Worm (Caenorhabditis elegans) whole organism, late embryonic: ENCODE data around the gene ZC412.3.
A peak's percentile ranks its signal among the peaks of the same experiment; 100 is the strongest.

ENCODE experiments used
- ceh-14 ChIP-seq: sonication (generic microtip); optimal IDR thresholded peaks from 2 replicates; lab custom pipeline; 2016; ENCODE audit warnings: missing genotype, missing genetic modification characterization, missing compliant biosample characterization
- ceh-22 ChIP-seq: sonication (generic microtip); optimal IDR thresholded peaks from 2 replicates; lab custom pipeline; 2017; ENCODE audit warnings: missing biosample characterization, missing genetic modification characterization
- ceh-30 ChIP-seq: fragments of 150-350 bp; optimal IDR thresholded peaks from 2 replicates; lab custom pipeline; 2014; ENCODE audit warnings: missing biosample characterization, missing genetic modification characterization
- ceh-31 ChIP-seq: sonication (generic microtip); optimal IDR thresholded peaks from 2 replicates; lab custom pipeline; 2016; ENCODE audit warnings: missing genetic modification characterization, missing compliant biosample characterization
- ceh-34 ChIP-seq: sonication (generic microtip); optimal IDR thresholded peaks from 2 replicates; lab custom pipeline; 2016; ENCODE audit warnings: mild to moderate bottlenecking, missing genetic modification characterization, missing compliant biosample characterization
- ceh-45 ChIP-seq: fragments of 200-800 bp; sonication (Bioruptor generic); IDR thresholded peaks from 2 replicates; pipeline ENCODE4 v1.3.6; 2022; ENCODE audit warnings: missing genetic modification reagents, missing genetic modification characterization, missing compliant biosample characterization
- ceh-48 ChIP-seq: sonication (generic microtip); optimal IDR thresholded peaks from 2 replicates; lab custom pipeline; 2016; ENCODE audit warnings: missing genetic modification characterization, inconsistent platforms, missing compliant biosample characterization
- ceh-6 ChIP-seq: fragments of 200-800 bp; sonication (Bioruptor generic); optimal IDR thresholded peaks from 2 replicates; lab custom pipeline; 2018; ENCODE audit warnings: mild to moderate bottlenecking, missing genetic modification characterization, missing compliant biosample characterization
- ceh-9 ChIP-seq: sonication (generic microtip); optimal IDR thresholded peaks from 2 replicates; lab custom pipeline; 2016; ENCODE audit warnings: mild to moderate bottlenecking, missing genetic modification characterization, inconsistent platforms, missing compliant biosample characterization
- dmd-4 ChIP-seq: sonication (generic microtip); optimal IDR thresholded peaks from 2 replicates; lab custom pipeline; 2016; ENCODE audit warnings: borderline replicate concordance, missing genetic modification characterization, missing compliant biosample characterization
- elt-2 ChIP-seq: sonication (generic microtip); optimal IDR thresholded peaks from 2 replicates; lab custom pipeline; 2016; ENCODE audit warnings: missing genetic modification reagents, missing genetic modification characterization, missing compliant biosample characterization
- elt-4 ChIP-seq: sonication (generic microtip); optimal IDR thresholded peaks from 2 replicates; lab custom pipeline; 2016; ENCODE audit warnings: missing genetic modification characterization, missing compliant biosample characterization
- fkh-10 ChIP-seq: fragments of 150-350 bp; optimal IDR thresholded peaks from 2 replicates; lab custom pipeline; 2014; ENCODE audit warnings: missing biosample characterization, missing genetic modification reagents, missing genetic modification characterization
- gmeb-2 ChIP-seq: sonication (generic microtip); optimal IDR thresholded peaks from 2 replicates; lab custom pipeline; 2016; ENCODE audit warnings: missing genetic modification characterization, inconsistent platforms, missing compliant biosample characterization
- hlh-30 ChIP-seq: sonication (generic microtip); optimal IDR thresholded peaks from 2 replicates; lab custom pipeline; 2017; ENCODE audit warnings: antibody characterized with exemption, missing genetic modification characterization, missing compliant biosample characterization; ENCODE audit not compliant: insufficient read depth
- hlh-6 ChIP-seq: sonication (generic microtip); optimal IDR thresholded peaks from 2 replicates; lab custom pipeline; 2016; ENCODE audit warnings: missing genotype, missing genetic modification characterization, missing compliant biosample characterization
- lim-6 ChIP-seq: sonication (generic microtip); optimal IDR thresholded peaks from 2 replicates; lab custom pipeline; 2016; ENCODE audit warnings: missing genetic modification characterization, missing compliant biosample characterization
- lin-11 ChIP-seq: fragments of 200-800 bp; sonication (Bioruptor generic); optimal IDR thresholded peaks from 2 replicates; lab custom pipeline; 2018; ENCODE audit warnings: mild to moderate bottlenecking, missing genetic modification characterization, missing compliant biosample characterization
- nfya-1 ChIP-seq: sonication (generic microtip); optimal IDR thresholded peaks from 2 replicates; lab custom pipeline; 2017; ENCODE audit warnings: missing genetic modification characterization, mild to moderate bottlenecking, missing compliant biosample characterization, antibody characterized with exemption, moderate library complexity
- nhr-11 ChIP-seq: fragments of 150-350 bp; optimal IDR thresholded peaks from 2 replicates; lab custom pipeline; 2014; ENCODE audit warnings: missing biosample characterization, missing genetic modification characterization
- nhr-232 ChIP-seq: sonication (generic microtip); optimal IDR thresholded peaks from 2 replicates; lab custom pipeline; 2016; ENCODE audit warnings: missing genetic modification characterization, missing compliant biosample characterization
- npax-4 ChIP-seq: sonication (generic microtip); optimal IDR thresholded peaks from 2 replicates; lab custom pipeline; 2016; ENCODE audit warnings: missing genetic modification characterization, missing compliant biosample characterization
- odd-2 ChIP-seq: sonication (generic microtip); optimal IDR thresholded peaks from 2 replicates; lab custom pipeline; 2017; ENCODE audit warnings: antibody characterized with exemption, mild to moderate bottlenecking, missing genetic modification characterization, missing compliant biosample characterization
- pax-1 ChIP-seq: fragments of 150-350 bp; optimal IDR thresholded peaks from 2 replicates; lab custom pipeline; 2014; ENCODE audit warnings: missing biosample characterization, missing genetic modification characterization
- pha-2 ChIP-seq: sonication (generic microtip); optimal IDR thresholded peaks from 2 replicates; lab custom pipeline; 2017; ENCODE audit warnings: mild to moderate bottlenecking, missing genetic modification characterization, missing compliant biosample characterization
- ref-2 ChIP-seq: sonication (generic microtip); optimal IDR thresholded peaks from 2 replicates; lab custom pipeline; 2016; ENCODE audit warnings: missing genetic modification characterization, missing compliant biosample characterization
- rnt-1 ChIP-seq: sonication (generic microtip); optimal IDR thresholded peaks from 2 replicates; lab custom pipeline; 2016; ENCODE audit warnings: missing genetic modification characterization, missing compliant biosample characterization
- sdc-2 ChIP-seq: sonication (generic microtip); optimal IDR thresholded peaks from 2 replicates; lab custom pipeline; 2016; ENCODE audit warnings: missing genotype, missing genetic modification characterization, missing compliant biosample characterization
- sox-4 ChIP-seq: sonication (generic microtip); optimal IDR thresholded peaks from 2 replicates; lab custom pipeline; 2017; ENCODE audit warnings: mild to moderate bottlenecking, missing genetic modification characterization, inconsistent platforms, missing compliant biosample characterization
- tbx-2 ChIP-seq: sonication (generic microtip); optimal IDR thresholded peaks from 2 replicates; lab custom pipeline; 2016; ENCODE audit warnings: missing genetic modification characterization, missing compliant biosample characterization
- tbx-7 ChIP-seq: sonication (generic microtip); optimal IDR thresholded peaks from 2 replicates; lab custom pipeline; 2016; ENCODE audit warnings: missing genotype, missing genetic modification characterization, missing compliant biosample characterization
- unc-42 ChIP-seq: sonication (generic microtip); optimal IDR thresholded peaks from 2 replicates; lab custom pipeline; 2016; ENCODE audit warnings: missing genotype, missing genetic modification characterization, missing compliant biosample characterization
- unc-55 ChIP-seq: sonication (generic microtip); optimal IDR thresholded peaks from 2 replicates; lab custom pipeline; 2017; ENCODE audit warnings: missing biosample characterization, missing genetic modification reagents, missing genetic modification characterization

ZC412.3 gene

DNA sequence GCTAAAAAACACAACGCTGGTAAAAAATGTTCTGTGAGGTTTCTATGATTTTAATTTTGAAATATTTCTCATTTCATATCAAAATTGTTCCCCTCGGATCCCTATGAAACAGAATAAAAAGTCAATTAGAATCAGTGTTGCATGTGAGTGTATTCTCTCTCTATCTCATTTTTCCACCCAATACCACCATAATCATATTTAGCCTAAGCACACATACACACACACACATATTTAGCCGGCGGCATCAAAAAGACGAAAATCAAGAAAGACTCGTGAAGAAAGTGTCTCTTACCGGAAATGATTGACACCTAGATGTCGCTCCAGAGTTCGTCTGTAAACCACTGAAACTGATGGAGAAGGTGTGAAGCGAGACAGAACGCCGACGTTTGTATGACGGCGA, 17.1 kb downstream of the ZC412.3 start:
- TF ChIP-seq unc-42 (tag; lab: Kevin White, UChicago) (peak; percentile 84), dmd-4 (tag; lab: Kevin White, UChicago) (no peak)
- TF ChIP-seq, all 69 proteins: peak for 1

DNA sequence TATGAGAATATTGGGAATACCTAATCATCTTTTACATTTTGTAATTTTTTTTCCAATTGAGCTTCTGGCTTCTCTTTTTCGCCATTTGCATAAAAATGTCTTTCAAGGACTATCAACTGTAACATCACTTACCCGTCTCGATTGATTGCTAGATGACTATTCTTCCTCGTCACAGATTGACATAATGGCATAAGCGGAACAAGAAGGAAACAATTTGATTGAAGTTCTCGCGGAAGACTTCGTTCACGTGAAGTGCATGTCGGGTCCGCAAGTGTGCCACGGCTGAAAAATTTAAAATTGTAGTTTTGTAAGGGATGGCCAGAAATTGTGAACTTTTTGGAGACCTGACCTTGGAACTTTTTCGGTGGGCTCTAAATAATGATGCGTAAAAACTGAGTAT, 17.6 kb downstream of the ZC412.3 start:
- TF ChIP-seq ceh-6 (GFP tag; lab: Kevin White, UChicago) (no peak), unc-55 (no peak), hlh-6 (tag; lab: Kevin White, UChicago) (no peak), pha-2 (tag; lab: Kevin White, UChicago) (no peak), sdc-2 (tag; lab: Kevin White, UChicago) (no peak), lin-11 (no peak), ref-2 (tag; lab: Kevin White, UChicago) (no peak), odd-2 (tag; lab: Kevin White, UChicago) (no peak), ceh-14 (tag; lab: Kevin White, UChicago) (no peak), gmeb-2 (tag; lab: Kevin White, UChicago) (no peak), tbx-7 (no peak), pax-1 (tag; lab: Kevin White, UChicago) (no peak), fkh-10 (no peak), ceh-48 (no peak)

DNA sequence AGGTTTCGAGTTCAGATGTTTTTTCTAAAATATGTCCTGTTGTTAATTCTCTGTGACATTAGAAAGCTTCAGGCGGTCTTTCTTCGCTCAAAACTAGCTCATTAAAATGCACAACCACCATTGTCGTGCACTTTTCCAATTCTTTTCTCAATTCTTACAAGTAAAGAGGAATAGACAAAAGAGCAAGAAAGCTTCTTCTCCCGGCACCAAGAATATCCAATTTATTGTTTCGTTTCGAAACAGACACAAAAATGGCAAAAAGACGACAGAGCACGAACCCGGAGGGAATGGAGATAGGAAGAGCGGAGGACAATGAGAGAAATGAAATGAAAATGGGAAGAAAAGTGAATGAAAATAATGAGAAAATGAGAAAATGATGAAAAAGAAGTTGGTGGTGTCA, 18.7 kb downstream of the ZC412.3 start:
- TF ChIP-seq pax-1 (tag; lab: Kevin White, UChicago): no peak
- peak; percentile 6 for TF ChIP-seq unc-42 (tag; lab: Kevin White, UChicago)

DNA sequence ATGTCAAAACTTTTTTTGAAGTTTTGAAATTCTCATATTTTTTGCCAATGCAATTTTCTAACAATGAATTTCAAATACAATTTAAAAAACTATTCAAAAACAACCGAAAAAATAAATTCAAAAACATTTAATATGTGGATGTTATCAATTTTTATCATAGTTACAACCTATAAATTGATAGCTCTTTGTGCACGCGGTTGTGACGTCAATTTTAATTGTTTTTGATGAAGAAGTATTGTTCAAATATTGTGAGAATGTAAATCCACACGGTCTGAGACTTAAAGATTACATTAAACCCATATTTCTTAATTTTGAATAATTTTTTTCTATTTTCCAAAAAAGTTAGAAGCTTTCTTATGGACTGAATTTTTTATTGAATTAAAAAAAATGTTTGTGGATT, 19.4 kb downstream of the ZC412.3 start:
- TF ChIP-seq lim-6 (no peak), elt-2 (tag; lab: Kevin White, UChicago) (peak; percentile 15)

DNA sequence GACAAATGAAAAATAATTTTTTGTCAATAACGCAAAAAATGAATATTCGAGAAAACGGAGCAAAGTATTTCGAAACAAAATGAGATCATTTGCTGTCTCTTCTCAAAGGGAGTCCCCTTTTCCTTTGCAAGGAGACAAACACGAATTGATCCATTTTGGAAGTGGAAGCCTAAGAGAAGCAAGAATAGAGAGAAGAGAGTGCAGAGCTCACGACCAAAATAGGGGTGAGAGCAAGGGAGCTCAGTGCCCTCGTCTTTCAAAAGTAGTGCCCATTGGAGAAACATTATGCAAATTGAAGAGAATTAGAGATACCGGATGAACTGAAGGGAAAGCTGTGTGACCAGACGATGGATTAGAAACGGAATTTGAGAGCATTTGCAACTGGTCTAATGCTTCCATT, 20.1 kb downstream of the ZC412.3 start:
- TF ChIP-seq ceh-34 (tag; lab: Kevin White, UChicago): peak; percentile 44
- no peak for TF ChIP-seq nhr-232 (tag; lab: Kevin White, UChicago)
- no peak for TF ChIP-seq sox-4
- no peak for TF ChIP-seq dmd-4 (tag; lab: Kevin White, UChicago)
- peak; percentile 51 for TF ChIP-seq ceh-31 (tag; lab: Kevin White, UChicago)
- TF ChIP-seq gmeb-2 (tag; lab: Kevin White, UChicago): no peak
- TF ChIP-seq pax-1 (tag; lab: Kevin White, UChicago): no peak
- TF ChIP-seq tbx-2 (tag; lab: Kevin White, UChicago): peak; percentile 39
- TF ChIP-seq ceh-22: no peak
- no peak for TF ChIP-seq ceh-9 (tag; lab: Kevin White, UChicago)
- no peak for TF ChIP-seq npax-4
- TF ChIP-seq ceh-45: no peak
- no peak for TF ChIP-seq rnt-1 (tag; lab: Kevin White, UChicago)
- no peak for TF ChIP-seq lin-11
- no peak for TF ChIP-seq nfya-1 (tag; lab: Kevin White, UChicago)
- no peak for TF ChIP-seq hlh-30 (tag; lab: Kevin White, UChicago)
- peak; percentile 60 for TF ChIP-seq unc-42 (tag; lab: Kevin White, UChicago)
- TF ChIP-seq elt-4 (tag; lab: Kevin White, UChicago): no peak
- no peak for TF ChIP-seq ceh-30 (tag; lab: Kevin White, UChicago)

DNA sequence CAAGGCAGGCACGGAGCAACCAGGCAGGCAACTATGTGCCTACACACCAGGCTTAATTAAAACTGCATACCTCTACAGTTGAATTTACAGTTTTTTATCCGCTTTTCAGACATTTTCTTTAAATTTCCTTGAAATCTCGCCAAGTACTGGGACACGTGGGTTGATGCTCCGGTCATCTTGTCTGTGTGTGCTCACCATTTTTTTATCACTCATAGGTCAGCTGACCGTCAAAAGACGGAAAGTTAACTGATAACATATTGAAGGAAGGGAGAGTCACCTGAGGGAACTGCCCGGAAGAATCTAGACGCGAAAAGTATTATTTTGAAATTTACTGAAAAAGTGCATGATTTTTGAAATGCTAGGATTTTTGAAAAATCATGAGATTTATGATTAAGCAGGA, 20.8 kb downstream of the ZC412.3 start:
- TF ChIP-seq elt-2 (tag; lab: Kevin White, UChicago) (peak; percentile 72), hlh-30 (tag; lab: Kevin White, UChicago) (peak; percentile 47), nhr-11 (no peak), lin-11 (no peak)
